Worm (Caenorhabditis elegans) whole organism, young adult: ENCODE data around the gene btb-14.

Experiments used
- B0035.1 ChIP-seq: sonication (generic microtip); optimal IDR thresholded peaks from 2 replicates; lab custom pipeline; 2016; ENCODE audit warnings: missing genetic modification characterization, mild to moderate bottlenecking, missing compliant biosample characterization, missing genotype, missing genetic modification reagents
- F10E7.11 ChIP-seq: sonication (generic microtip); optimal IDR thresholded peaks from 2 replicates; lab custom pipeline; 2017; ENCODE audit warnings: mild to moderate bottlenecking, missing genetic modification characterization, moderate library complexity, missing compliant biosample characterization
- F49E8.2 ChIP-seq: sonication (generic microtip); optimal IDR thresholded peaks from 3 replicates; lab custom pipeline; 2017; ENCODE audit warnings: missing genetic modification characterization, mild to moderate bottlenecking, missing compliant biosample characterization, antibody characterized with exemption, moderate library complexity; ENCODE audit not compliant: insufficient read depth
- F57C9.4 ChIP-seq: sonication (generic microtip); optimal IDR thresholded peaks from 2 replicates; lab custom pipeline; 2017; ENCODE audit warnings: mild to moderate bottlenecking, missing genetic modification characterization, missing compliant biosample characterization
- K11D2.4 ChIP-seq: fragments of 200-800 bp; sonication (Bioruptor generic); IDR thresholded peaks from 2 replicates; pipeline ENCODE4 v1.3.6; 2022; ENCODE audit warnings: missing genetic modification reagents, missing genetic modification characterization, missing compliant biosample characterization
- K12H6.12 ChIP-seq: fragments of 200-800 bp; sonication (Bioruptor generic); optimal IDR thresholded peaks from 2 replicates; lab custom pipeline; 2018; ENCODE audit warnings: mild to moderate bottlenecking, missing genetic modification characterization, missing compliant biosample characterization
- Y53F4B.3 ChIP-seq: fragments of 200-800 bp; sonication (Bioruptor generic); IDR thresholded peaks from 2 replicates; pipeline ENCODE4 v1.3.6; 2022; ENCODE audit warnings: missing genetic modification reagents, missing genetic modification characterization, missing compliant biosample characterization
- Y53G8AR.9 ChIP-seq: fragments of 200-800 bp; sonication (Bioruptor generic); conservative IDR thresholded peaks from 2 replicates; pipeline ENCODE4 v1.3.6; 2022; ENCODE audit warnings: missing genetic modification reagents, missing genetic modification characterization, missing compliant biosample characterization
- Y79H2A.3 ChIP-seq: fragments of 200-800 bp; sonication (Bioruptor generic); conservative IDR thresholded peaks from 2 replicates; pipeline ENCODE4 v1.3.6; 2022; ENCODE audit warnings: missing genetic modification reagents, missing genetic modification characterization, missing compliant biosample characterization
- ZK185.1 ChIP-seq: sonication (generic microtip); optimal IDR thresholded peaks from 2 replicates; lab custom pipeline; 2016; ENCODE audit warnings: mild to moderate bottlenecking, missing genetic modification characterization, missing compliant biosample characterization; ENCODE audit not compliant: poor library complexity, severe bottlenecking
- akir-1 ChIP-seq: fragments of 200-800 bp; sonication (Bioruptor generic); optimal IDR thresholded peaks from 2 replicates; lab custom pipeline; 2018; ENCODE audit warnings: mild to moderate bottlenecking, missing genetic modification characterization, moderate library complexity, missing compliant biosample characterization
- ama-1 ChIP-seq, 3 experiments: fragments of 150-350 bp in 1 of 3; sonication (generic microtip) in 2 of 3; optimal IDR thresholded peaks; 2 replicates each; lab custom pipeline; 2014 to 2018; ENCODE audit warnings: missing biosample characterization in 2 of 3, missing genetic modification characterization in 2 of 3, missing genetic modification reagents in 2 of 3
- aptf-2 ChIP-seq: fragments of 200-800 bp; sonication (Bioruptor generic); conservative IDR thresholded peaks from 2 replicates; pipeline ENCODE4 v1.3.6; 2022; ENCODE audit warnings: missing genetic modification reagents, missing genetic modification characterization, missing compliant biosample characterization
- attf-6 ChIP-seq: fragments of 200-800 bp; sonication (Bioruptor generic); IDR thresholded peaks from 2 replicates; pipeline ENCODE4 v1.3.6; 2022; ENCODE audit warnings: missing genetic modification reagents, missing genetic modification characterization, missing compliant biosample characterization
- bed-1 ChIP-seq: fragments of 200-800 bp; sonication (Bioruptor generic); IDR thresholded peaks from 2 replicates; pipeline ENCODE4 v1.3.6; 2022; ENCODE audit warnings: missing genetic modification reagents, missing genetic modification characterization, missing compliant biosample characterization
- bed-2 ChIP-seq: fragments of 200-800 bp; sonication (Bioruptor generic); IDR thresholded peaks from 2 replicates; pipeline ENCODE4 v1.3.6; 2022; ENCODE audit warnings: missing genetic modification reagents, missing genetic modification characterization, missing compliant biosample characterization
- ccch-3 ChIP-seq: fragments of 200-800 bp; sonication (Bioruptor generic); optimal IDR thresholded peaks from 2 replicates; lab custom pipeline; 2018; ENCODE audit warnings: mild to moderate bottlenecking, missing genetic modification characterization, missing compliant biosample characterization
- dox-1 ChIP-seq: fragments of 200-800 bp; sonication (Bioruptor generic); IDR thresholded peaks from 2 replicates; pipeline ENCODE4 v1.3.6; 2022; ENCODE audit warnings: missing genetic modification reagents, missing genetic modification characterization, missing compliant biosample characterization
- egl-18 ChIP-seq: fragments of 200-800 bp; sonication (Bioruptor generic); IDR thresholded peaks from 2 replicates; pipeline ENCODE4 v1.3.6; 2022; ENCODE audit warnings: missing genetic modification reagents, missing genetic modification characterization, missing compliant biosample characterization
- ekl-4 ChIP-seq: fragments of 200-800 bp; sonication (Bioruptor generic); IDR thresholded peaks from 2 replicates; pipeline ENCODE4 v1.3.6; 2022; ENCODE audit warnings: missing genetic modification reagents, missing genetic modification characterization, missing compliant biosample characterization
- him-1 ChIP-seq: sonication (generic microtip); optimal IDR thresholded peaks from 2 replicates; lab custom pipeline; 2016; ENCODE audit warnings: missing genotype, missing genetic modification reagents, missing genetic modification characterization, missing compliant biosample characterization
- lin-26 ChIP-seq: fragments of 200-800 bp; sonication (Bioruptor generic); IDR thresholded peaks from 2 replicates; pipeline ENCODE4 v1.3.6; 2022; ENCODE audit warnings: missing genetic modification reagents, missing genetic modification characterization, missing compliant biosample characterization
- lin-35 ChIP-seq, 3 experiments: fragments of 150-350 bp in 2 of 3; sonication (generic microtip) in 1 of 3; optimal IDR thresholded peaks; 2 replicates each; lab custom pipeline; 2014 to 2018; ENCODE audit warnings: missing biosample characterization in 3 of 3, missing genetic modification characterization in 3 of 3, missing genetic modification reagents in 3 of 3
- lin-40 ChIP-seq: sonication (generic microtip); optimal IDR thresholded peaks from 2 replicates; lab custom pipeline; 2016; ENCODE audit warnings: missing genetic modification characterization, mild to moderate bottlenecking, missing compliant biosample characterization, missing genotype, missing genetic modification reagents
- lsl-1 ChIP-seq: fragments of 200-800 bp; sonication (Bioruptor generic); optimal IDR thresholded peaks from 2 replicates; lab custom pipeline; 2018; ENCODE audit warnings: mild to moderate bottlenecking, missing genetic modification characterization, moderate library complexity, missing compliant biosample characterization
- madf-10 ChIP-seq: sonication (generic microtip); optimal IDR thresholded peaks from 2 replicates; lab custom pipeline; 2016; ENCODE audit warnings: mild to moderate bottlenecking, missing genetic modification characterization, missing compliant biosample characterization
- nfyb-1 ChIP-seq: fragments of 200-800 bp; sonication (Bioruptor generic); IDR thresholded peaks from 2 replicates; pipeline ENCODE4 v1.3.6; 2022; ENCODE audit warnings: missing genetic modification reagents, missing genetic modification characterization, missing compliant biosample characterization
- nhr-90 ChIP-seq: sonication (generic microtip); optimal IDR thresholded peaks from 2 replicates; lab custom pipeline; 2016; ENCODE audit warnings: missing genotype, mild to moderate bottlenecking, missing genetic modification characterization, missing compliant biosample characterization
- pha-4 ChIP-seq: fragments of 150-350 bp; sonication (generic microtip); optimal IDR thresholded peaks from 2 replicates; lab custom pipeline; 2014; ENCODE audit warnings: missing biosample characterization, missing genetic modification reagents, missing genetic modification characterization
- rec-8 ChIP-seq, 2 experiments: sonication (generic microtip); optimal IDR thresholded peaks; 2 replicates each; lab custom pipeline; 2016; ENCODE audit warnings: mild to moderate bottlenecking in 2 of 2, missing genetic modification characterization in 2 of 2, missing genetic modification reagents in 2 of 2, missing genotype in 2 of 2, missing biosample characterization in 1 of 2, missing compliant biosample characterization in 1 of 2, moderate library complexity in 1 of 2
- repo-1 ChIP-seq: sonication (generic microtip); optimal IDR thresholded peaks from 2 replicates; lab custom pipeline; 2017; ENCODE audit warnings: mild to moderate bottlenecking, missing genetic modification characterization, missing compliant biosample characterization
- somi-1 ChIP-seq: fragments of 200-800 bp; sonication (Bioruptor generic); optimal IDR thresholded peaks from 2 replicates; lab custom pipeline; 2018; ENCODE audit warnings: mild to moderate bottlenecking, missing genetic modification characterization, missing compliant biosample characterization
- tlf-1 ChIP-seq: fragments of 200-800 bp; sonication (Bioruptor generic); optimal IDR thresholded peaks from 2 replicates; lab custom pipeline; 2018; ENCODE audit warnings: mild to moderate bottlenecking, missing genetic modification characterization, missing compliant biosample characterization
- xnd-1 ChIP-seq: sonication (generic microtip); optimal IDR thresholded peaks from 2 replicates; lab custom pipeline; 2016; ENCODE audit warnings: missing genotype, missing genetic modification reagents, missing genetic modification characterization, missing compliant biosample characterization
- zim-3 ChIP-seq: sonication (generic microtip); optimal IDR thresholded peaks from 2 replicates; lab custom pipeline; 2017; ENCODE audit warnings: mild to moderate bottlenecking, missing genetic modification characterization, moderate library complexity, missing compliant biosample characterization
- ztf-18 ChIP-seq: sonication (generic microtip); optimal IDR thresholded peaks from 2 replicates; lab custom pipeline; 2016; ENCODE audit warnings: missing genotype, mild to moderate bottlenecking, missing genetic modification characterization, missing compliant biosample characterization
- ztf-25 ChIP-seq: fragments of 200-800 bp; sonication (Bioruptor generic); IDR thresholded peaks from 2 replicates; pipeline ENCODE4 v1.3.6; 2022; ENCODE audit warnings: missing genetic modification reagents, missing genetic modification characterization, missing compliant biosample characterization

btb-14 gene

ce11 chrII:12387487-12387886 lies 4.2 kb downstream of the btb-14 start:
- TF ChIP-seq Y53F4B.3 (GFP tag; lab: Robert Waterston, UW) = no peak
- TF ChIP-seq him-1 (tag; lab: Kevin White, UChicago) = no peak
- TF ChIP-seq ztf-25 (GFP tag; lab: Robert Waterston, UW) = no peak
- no peak for TF ChIP-seq aptf-2
- no peak for TF ChIP-seq rec-8 (tag; optimal IDR thresholded peaks at IDR 0.05; lab: Kevin White, UChicago)
- no peak for TF ChIP-seq xnd-1 (tag; lab: Kevin White, UChicago)
- TF ChIP-seq madf-10 = no peak
- no peak for TF ChIP-seq tlf-1 (GFP tag; lab: Kevin White, UChicago)
- no peak for TF ChIP-seq lin-35 (GFP tag; optimal IDR thresholded peaks at IDR 0.05; lab: Kevin White, UChicago)
- TF ChIP-seq Y53G8AR.9 = no peak
- no peak for TF ChIP-seq nfyb-1 (GFP tag; lab: Robert Waterston, UW)
- no peak for TF ChIP-seq K11D2.4 (GFP tag; lab: Robert Waterston, UW)
- TF ChIP-seq ekl-4 (GFP tag; lab: Robert Waterston, UW) = no peak
- TF ChIP-seq lsl-1 (GFP tag; lab: Kevin White, UChicago) = no peak
- no peak for TF ChIP-seq zim-3 (tag; lab: Kevin White, UChicago)
- no peak for TF ChIP-seq repo-1 (tag; lab: Kevin White, UChicago)
- TF ChIP-seq F10E7.11 (tag; lab: Kevin White, UChicago) = no peak
- no peak for TF ChIP-seq ztf-18 (tag; lab: Kevin White, UChicago)
- no peak for TF ChIP-seq B0035.1 (tag; lab: Kevin White, UChicago)
- TF ChIP-seq somi-1 = no peak
- TF ChIP-seq, all 124 proteins: peak for 0

- TF ChIP-seq dox-1 (GFP tag; lab: Robert Waterston, UW) = no peak
- no peak for TF ChIP-seq pha-4
Observed at ce11 chrII:12387980-12388379, 4.7 kb downstream of the btb-14 start, which contains the start of gene sre-41. sre-41 (plus strand) TSS chrII:12388280.

ce11 chrII:12389783-12390182 lies 6.5 kb downstream of the btb-14 start, which contains the start of gene Y57A10B.6:
Y57A10B.6 (plus strand) TSS chrII:12390083.
- TF ChIP-seq bed-2 (GFP tag; lab: Robert Waterston, UW) = no peak
- no peak for TF ChIP-seq bed-1
- no peak for TF ChIP-seq akir-1 (GFP tag; lab: Kevin White, UChicago)
- no peak for TF ChIP-seq Y79H2A.3
- no peak for TF ChIP-seq nhr-90 (tag; lab: Kevin White, UChicago)
- no peak for TF ChIP-seq F57C9.4 (tag; lab: Kevin White, UChicago)
- no peak for TF ChIP-seq ama-1 (optimal IDR thresholded peaks at IDR 0.05; lab: Kevin White, UChicago)
- TF ChIP-seq ama-1 (GFP tag; optimal IDR thresholded peaks at IDR 0.05; lab: Kevin White, UChicago) = no peak
- no peak for TF ChIP-seq ccch-3 (GFP tag; lab: Kevin White, UChicago)
- no peak for TF ChIP-seq ztf-25 (GFP tag; lab: Robert Waterston, UW)
- TF ChIP-seq F49E8.2 (tag; lab: Kevin White, UChicago) = no peak
- no peak for TF ChIP-seq K12H6.12
- TF ChIP-seq lin-26 (GFP tag; lab: Robert Waterston, UW) = no peak
- no peak for TF ChIP-seq ZK185.1 (tag; lab: Kevin White, UChicago)
- no peak for TF ChIP-seq lin-40 (tag; lab: Kevin White, UChicago)
- no peak for TF ChIP-seq egl-18 (GFP tag; lab: Robert Waterston, UW)
- TF ChIP-seq attf-6 = no peak
